Worm (Caenorhabditis elegans): ENCODE measurements around the gene pqn-8.
A peak's percentile ranks its signal among the peaks of the same experiment; 100 is the strongest.

Gene pqn-8

DNA sequence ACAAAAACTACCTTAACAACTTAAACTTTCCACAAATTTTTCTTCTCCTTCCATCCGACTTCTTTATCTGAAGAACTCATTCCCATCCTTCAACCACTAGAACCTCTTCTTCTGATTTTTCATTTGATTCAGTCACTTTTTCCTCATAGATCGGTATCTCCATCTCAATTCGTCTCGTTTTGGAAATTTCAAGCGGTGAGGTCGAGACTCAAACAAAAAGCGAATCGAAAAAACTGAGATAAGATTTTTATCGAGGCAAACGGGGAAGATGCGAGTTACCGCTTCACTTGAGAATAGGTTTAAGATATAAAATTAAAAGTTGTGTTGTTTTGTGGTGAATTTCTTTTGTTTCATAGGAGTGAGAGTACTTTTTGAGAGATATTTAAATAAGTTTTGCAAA is 6.5 kb downstream of the pqn-8 start (continued):
- no peak for TF ChIP-seq jun-1 (tag; optimal IDR thresholded peaks at IDR 0.05)

- TF ChIP-seq nhr-237 (tag; optimal IDR thresholded peaks at IDR 0.05): no peak
Measured at ce11 chrIII:9988352-9988751, 9.4 kb downstream of the pqn-8 start, which contains the start of gene C05B5.1. TSS of gene C05B5.1 (minus strand) at chrIII:9988452.

- peak; percentile 46 for TF ChIP-seq rnt-1 (tag; optimal IDR thresholded peaks at IDR 0.05)
- peak; percentile 52 for TF ChIP-seq lin-14 (GFP tag; optimal IDR thresholded peaks at IDR 0.05)
- no peak for TF ChIP-seq ceh-88 (GFP tag; IDR thresholded peaks at IDR 0.05)
- no peak for TF ChIP-seq nhr-77 (tag; optimal IDR thresholded peaks at IDR 0.05)
Measured at ce11 chrIII:9986827-9987429, 10.9 kb downstream of the pqn-8 start, which contains the start of gene C05B5.12. TSS of gene C05B5.12 (plus strand) at chrIII:9987379.

- no peak for TF ChIP-seq ztf-11 (tag; optimal IDR thresholded peaks at IDR 0.05)
- TF ChIP-seq nhr-47 (tag; optimal IDR thresholded peaks at IDR 0.05): no peak
- TF ChIP-seq xbp-1 (tag; optimal IDR thresholded peaks at IDR 0.05): no peak
- TF ChIP-seq nhr-12 (tag; optimal IDR thresholded peaks at IDR 0.05): no peak
- TF ChIP-seq mef-2 (tag; optimal IDR thresholded peaks at IDR 0.05): no peak
- TF ChIP-seq sptf-1 (tag; optimal IDR thresholded peaks at IDR 0.05): no peak
- TF ChIP-seq fkh-4 (tag; optimal IDR thresholded peaks at IDR 0.05; ENCODE audit: borderline replicate concordance): no peak
- TF ChIP-seq nhr-19 (GFP tag; conservative IDR thresholded peaks at IDR 0.05): no peak
- TF ChIP-seq nhr-28 (tag; optimal IDR thresholded peaks at IDR 0.05): no peak
- no peak for TF ChIP-seq snu-23 (GFP tag; optimal IDR thresholded peaks at IDR 0.05)
- TF ChIP-seq mdl-1 (tag; optimal IDR thresholded peaks at IDR 0.05): no peak
- TF ChIP-seq rnt-1 (tag; optimal IDR thresholded peaks at IDR 0.05): no peak
- no peak for TF ChIP-seq fkh-8 (tag; optimal IDR thresholded peaks at IDR 0.05)
- no peak for TF ChIP-seq blmp-1 (tag; optimal IDR thresholded peaks at IDR 0.05)
Measured at ce11 chrIII:9985542-9985941, 12.2 kb downstream of the pqn-8 start.

ce11 chrIII:9984604-9985003 is 13.2 kb downstream of the pqn-8 start:
- TF ChIP-seq aha-1 (tag; optimal IDR thresholded peaks at IDR 0.05): no peak
- TF ChIP-seq ceh-8 (GFP tag; optimal IDR thresholded peaks at IDR 0.05): peak; percentile 74

ce11 chrIII:9982119-9982642 is 15.6 kb downstream of the pqn-8 start:
- TF ChIP-seq nhr-77 (tag; optimal IDR thresholded peaks at IDR 0.05): no peak
- TF ChIP-seq zip-4 (GFP tag; optimal IDR thresholded peaks at IDR 0.05): no peak
- TF ChIP-seq nhr-76 (tag; optimal IDR thresholded peaks at IDR 0.05): no peak
- TF ChIP-seq sptf-1 (tag; optimal IDR thresholded peaks at IDR 0.05): no peak
- no peak for TF ChIP-seq mdl-1 (tag; optimal IDR thresholded peaks at IDR 0.05)
- TF ChIP-seq nhr-11 (tag; optimal IDR thresholded peaks at IDR 0.05): no peak
- TF ChIP-seq sup-37 (GFP tag; optimal IDR thresholded peaks at IDR 0.05): no peak
- no peak for TF ChIP-seq tlp-1 (tag; optimal IDR thresholded peaks at IDR 0.05)
- TF ChIP-seq ets-5 (GFP tag; IDR thresholded peaks at IDR 0.05): no peak
- TF ChIP-seq ceh-8 (GFP tag; optimal IDR thresholded peaks at IDR 0.05): no peak
- TF ChIP-seq elt-2 (tag; optimal IDR thresholded peaks at IDR 0.05): no peak
- TF ChIP-seq aly-2 (tag; optimal IDR thresholded peaks at IDR 0.05): no peak
- TF ChIP-seq mef-2 (tag; optimal IDR thresholded peaks at IDR 0.05): no peak

- TF ChIP-seq lsy-2 (tag; optimal IDR thresholded peaks at IDR 0.05) (no peak), vab-15 (tag; optimal IDR thresholded peaks at IDR 0.05) (no peak), lin-13 (GFP tag; optimal IDR thresholded peaks at IDR 0.05) (no peak), unc-130 (tag; optimal IDR thresholded peaks at IDR 0.05) (no peak), sup-37 (GFP tag; optimal IDR thresholded peaks at IDR 0.05) (no peak), egl-13 (tag; optimal IDR thresholded peaks at IDR 0.05) (no peak), efl-1 (optimal IDR thresholded peaks at IDR 0.05) (no peak), efl-1 (GFP tag; optimal IDR thresholded peaks at IDR 0.05 in 1 of 2) (peak in 1 of 2 experiments; percentile 26), nhr-77 (tag; optimal IDR thresholded peaks at IDR 0.05) (no peak)
Measured at ce11 chrIII:9973765-9974164, 24.0 kb downstream of the pqn-8 start, which contains the start of gene R10E12.2. TSS of gene R10E12.2 (minus strand) at chrIII:9973865.
